Fruit fly (Drosophila melanogaster) whole organism, embryonic: ENCODE measurements around the gene dib.

Experiments
- ATbp ChIP-seq: fragments of 200-800 bp; sonication (Bioruptor generic); optimal IDR thresholded peaks from 2 replicates; lab custom pipeline; 2017; ENCODE audit warnings: missing biosample characterization, mild to moderate bottlenecking, missing genetic modification characterization, missing genetic modification reagents
- Adf1 ChIP-seq: fragments of 200-800 bp; sonication (Bioruptor generic); IDR thresholded peaks from 2 replicates; pipeline ENCODE4 v1.3.6; 2022; ENCODE audit warnings: missing biosample characterization, missing genetic modification characterization
- Awh ChIP-seq: fragments of 200-800 bp; sonication (Bioruptor generic); IDR thresholded peaks from 2 replicates; pipeline ENCODE4, ENCODE4 v1.3.6; 2022; ENCODE audit warnings: missing biosample characterization, missing genetic modification characterization
- C15 ChIP-seq: fragments of 200-800 bp; sonication (Bioruptor generic); IDR thresholded peaks from 3 replicates; pipeline ENCODE4 v1.3.6; 2022; ENCODE audit warnings: missing biosample characterization, missing genetic modification characterization
- CG10274 ChIP-seq: fragments of 200-800 bp; sonication (Bioruptor generic); optimal IDR thresholded peaks from 3 replicates; lab custom pipeline; 2017; ENCODE audit warnings: missing biosample characterization, mild to moderate bottlenecking, missing genetic modification characterization
- CG12942 ChIP-seq: fragments of 200-800 bp; sonication (Bioruptor generic); optimal IDR thresholded peaks from 3 replicates; lab custom pipeline; 2016; ENCODE audit warnings: missing biosample characterization, missing genetic modification characterization
- CG14014 ChIP-seq: fragments of 200-800 bp; sonication (Bioruptor generic); IDR thresholded peaks from 2 replicates; pipeline ENCODE4 v1.3.6; 2022; ENCODE audit warnings: missing biosample characterization, missing genetic modification characterization
- CG14667 ChIP-seq: fragments of 200-800 bp; sonication (Bioruptor generic); IDR thresholded peaks from 2 replicates; pipeline ENCODE4 v1.3.6; 2022; ENCODE audit warnings: missing biosample characterization, missing genetic modification characterization
- CG15514 ChIP-seq: fragments of 200-800 bp; sonication (Bioruptor generic); optimal IDR thresholded peaks from 3 replicates; lab custom pipeline; 2017; ENCODE audit warnings: missing biosample characterization, missing genetic modification characterization, mild to moderate bottlenecking, moderate library complexity, missing genetic modification reagents
- CG1603 ChIP-seq: fragments of 200-800 bp; sonication (Bioruptor generic); optimal IDR thresholded peaks from 2 replicates; lab custom pipeline; 2019; ENCODE audit warnings: missing biosample characterization, mild to moderate bottlenecking, missing genetic modification characterization, moderate library complexity
- CG1647 ChIP-seq: fragments of 200-800 bp; sonication (Bioruptor generic); optimal IDR thresholded peaks from 3 replicates; lab custom pipeline; 2016; ENCODE audit warnings: missing biosample characterization, missing genetic modification characterization
- CG18011 ChIP-seq: fragments of 200-800 bp; sonication (Bioruptor generic); optimal IDR thresholded peaks from 2 replicates; lab custom pipeline; 2017; ENCODE audit warnings: missing biosample characterization, missing genetic modification characterization, mild to moderate bottlenecking, moderate library complexity, missing genotype
- CG30020 ChIP-seq: fragments of 200-800 bp; optimal IDR thresholded peaks from 2 replicates; lab custom pipeline; 2019; ENCODE audit warnings: missing biosample characterization, mild to moderate bottlenecking, missing genetic modification characterization, moderate library complexity
- CG6175 ChIP-seq: fragments of 200-800 bp; sonication (Bioruptor generic); IDR thresholded peaks from 3 replicates; pipeline ENCODE4 v1.3.6; 2022; ENCODE audit warnings: missing biosample characterization, missing genetic modification characterization
- CG6254 ChIP-seq: fragments of 200-800 bp; sonication (Bioruptor generic); optimal IDR thresholded peaks from 3 replicates; lab custom pipeline; 2017; ENCODE audit warnings: mild to moderate bottlenecking, missing biosample characterization, missing genetic modification reagents, missing genetic modification characterization
- CG6765 ChIP-seq: fragments of 200-800 bp; sonication (Bioruptor generic); optimal IDR thresholded peaks from 3 replicates; lab custom pipeline; 2017; ENCODE audit warnings: missing biosample characterization, mild to moderate bottlenecking, missing genetic modification characterization
- CG7357 ChIP-seq: fragments of 200-800 bp; sonication (Bioruptor generic); IDR thresholded peaks from 3 replicates; pipeline ENCODE4 v1.3.6; 2022; ENCODE audit warnings: missing biosample characterization, missing genetic modification characterization
- CG7556 ChIP-seq: fragments of 200-800 bp; sonication (Bioruptor generic); optimal IDR thresholded peaks from 2 replicates; lab custom pipeline; 2017; ENCODE audit warnings: missing biosample characterization, mild to moderate bottlenecking, missing genetic modification characterization
- CG7928 ChIP-seq: fragments of 200-800 bp; sonication (Bioruptor generic); optimal IDR thresholded peaks from 2 replicates; lab custom pipeline; 2017; ENCODE audit warnings: missing biosample characterization, mild to moderate bottlenecking, missing genetic modification characterization
- CG7987 ChIP-seq: fragments of 200-800 bp; sonication (Bioruptor generic); optimal IDR thresholded peaks from 2 replicates; lab custom pipeline; 2018; ENCODE audit warnings: missing biosample characterization, mild to moderate bottlenecking, missing genetic modification characterization, moderate library complexity
- Dp ChIP-seq: fragments of 200-800 bp; sonication (Bioruptor generic); optimal IDR thresholded peaks from 2 replicates; lab custom pipeline; 2018; ENCODE audit warnings: missing biosample characterization, mild to moderate bottlenecking, missing genetic modification characterization, moderate library complexity
- Eip74EF ChIP-seq, 2 experiments: fragments of 200-800 bp in 1 of 2; fragments of >200 bp in 1 of 2; sonication (Bioruptor generic) in 1 of 2; optimal IDR thresholded peaks; 2 replicates each; lab custom pipeline; 2017 to 2019; ENCODE audit warnings: missing biosample characterization in 2 of 2, missing genetic modification characterization in 2 of 2, mild to moderate bottlenecking in 1 of 2, moderate library complexity in 1 of 2
- Gsc ChIP-seq: fragments of 200-800 bp; sonication (Bioruptor generic); IDR thresholded peaks from 2 replicates; pipeline ENCODE4 v1.3.6; 2022; ENCODE audit warnings: missing biosample characterization, missing genetic modification characterization
- HLHmδ ChIP-seq: fragments of 200-800 bp; sonication (Bioruptor generic); optimal IDR thresholded peaks from 2 replicates; lab custom pipeline; 2018; ENCODE audit warnings: missing biosample characterization, mild to moderate bottlenecking, missing genetic modification characterization, moderate library complexity
- HmgZ ChIP-seq: fragments of 200-800 bp; sonication (Bioruptor generic); optimal IDR thresholded peaks from 2 replicates; lab custom pipeline; 2018; ENCODE audit warnings: missing biosample characterization, mild to moderate bottlenecking, missing genetic modification characterization
- Meics ChIP-seq: fragments of 200-800 bp; sonication (Bioruptor generic); optimal IDR thresholded peaks from 2 replicates; lab custom pipeline; 2017; ENCODE audit warnings: missing biosample characterization, mild to moderate bottlenecking, missing genetic modification characterization
- Myb ChIP-seq: fragments of 200-800 bp; sonication (Bioruptor generic); optimal IDR thresholded peaks from 2 replicates; lab custom pipeline; 2016; ENCODE audit warnings: missing biosample characterization, missing genetic modification characterization
- NFAT ChIP-seq: fragments of 200-800 bp; sonication (Bioruptor generic); IDR thresholded peaks from 2 replicates; pipeline ENCODE4 v1.3.6; 2022; ENCODE audit warnings: missing biosample characterization, missing genetic modification characterization
- NK7.1 ChIP-seq: fragments of 200-800 bp; sonication (Bioruptor generic); optimal IDR thresholded peaks from 3 replicates; lab custom pipeline; 2016; ENCODE audit warnings: missing biosample characterization, missing genetic modification characterization
- Nf-YB ChIP-seq: fragments of 200-800 bp; sonication (Bioruptor generic); optimal IDR thresholded peaks from 3 replicates; lab custom pipeline; 2019; ENCODE audit warnings: missing biosample characterization, mild to moderate bottlenecking, missing genetic modification characterization, moderate library complexity
- NfI ChIP-seq: fragments of 200-800 bp; sonication (Bioruptor generic); optimal IDR thresholded peaks from 3 replicates; lab custom pipeline; 2018; ENCODE audit warnings: missing biosample characterization, mild to moderate bottlenecking, missing genetic modification characterization, moderate library complexity
- Spps ChIP-seq: fragments of 200-800 bp; sonication (Bioruptor generic); optimal IDR thresholded peaks from 2 replicates; lab custom pipeline; 2018; ENCODE audit warnings: missing biosample characterization, mild to moderate bottlenecking, missing genetic modification characterization
- Vsx1 ChIP-seq: fragments of 200-800 bp; sonication (Bioruptor generic); optimal IDR thresholded peaks from 2 replicates; lab custom pipeline; 2017; ENCODE audit warnings: missing biosample characterization, mild to moderate bottlenecking, missing genetic modification characterization, missing genetic modification reagents
- cad ChIP-seq: fragments of >200 bp; optimal IDR thresholded peaks from 2 replicates; lab custom pipeline; 2017; ENCODE audit warnings: missing biosample characterization, missing genetic modification characterization
- chinmo ChIP-seq: fragments of 200-800 bp; sonication (Bioruptor generic); IDR thresholded peaks from 4 replicates; pipeline ENCODE4 v1.3.6; 2022; ENCODE audit warnings: missing biosample characterization, missing genetic modification characterization; ENCODE audit not compliant: partially characterized antibody
- cwo ChIP-seq: fragments of 200-800 bp; sonication (Bioruptor generic); optimal IDR thresholded peaks from 3 replicates; lab custom pipeline; 2017; ENCODE audit warnings: missing biosample characterization, missing genetic modification characterization, mild to moderate bottlenecking, moderate library complexity, missing genetic modification reagents
- dan ChIP-seq: fragments of 200-800 bp; sonication (Bioruptor generic); IDR thresholded peaks from 2 replicates; pipeline ENCODE4 v1.3.6; 2022; ENCODE audit warnings: missing biosample characterization, missing genetic modification characterization
- dpn ChIP-seq, 2 experiments: fragments of 200-800 bp; sonication (Bioruptor generic); optimal IDR thresholded peaks; 3 replicates each; lab custom pipeline; 2016; ENCODE audit warnings: missing biosample characterization in 2 of 2, missing genetic modification characterization in 2 of 2
- emc ChIP-seq: fragments of 200-800 bp; sonication (Bioruptor generic); optimal IDR thresholded peaks from 2 replicates; lab custom pipeline; 2016; ENCODE audit warnings: missing biosample characterization, missing genetic modification characterization
- fd96Cb ChIP-seq: fragments of 200-800 bp; sonication (Bioruptor generic); optimal IDR thresholded peaks from 2 replicates; lab custom pipeline; 2018; ENCODE audit warnings: missing biosample characterization, mild to moderate bottlenecking, missing genetic modification characterization, moderate library complexity
- hb ChIP-seq: fragments of 200-800 bp; sonication (Bioruptor generic); IDR thresholded peaks from 3 replicates; pipeline ENCODE4 v1.3.6; 2022; ENCODE audit warnings: missing biosample characterization, missing genetic modification characterization; ENCODE audit not compliant: partially characterized antibody
- kay ChIP-seq: fragments of 200-800 bp; sonication (Bioruptor generic); optimal IDR thresholded peaks from 2 replicates; lab custom pipeline; 2016; ENCODE audit warnings: missing biosample characterization, missing genetic modification characterization
- lab ChIP-seq: fragments of 200-800 bp; sonication (Bioruptor generic); optimal IDR thresholded peaks from 3 replicates; lab custom pipeline; 2017; ENCODE audit warnings: missing biosample characterization, missing genetic modification characterization, mild to moderate bottlenecking, moderate library complexity, missing genetic modification reagents
- org-1 ChIP-seq: fragments of 200-800 bp; sonication (Bioruptor generic); optimal IDR thresholded peaks from 2 replicates; lab custom pipeline; 2017; ENCODE audit warnings: missing biosample characterization, missing genetic modification characterization
- ranshi ChIP-seq: fragments of 200-800 bp; sonication (Bioruptor generic); IDR thresholded peaks from 2 replicates; pipeline ENCODE4 v1.3.6; 2022; ENCODE audit warnings: missing biosample characterization, missing genetic modification characterization
- sc ChIP-seq, 3 experiments: fragments of >200 bp in 2 of 3; fragments of 200-800 bp in 1 of 3; sonication (Bioruptor generic) in 1 of 3; optimal IDR thresholded peaks; 2 replicates in 2 of 3; 3 replicates in 1 of 3; lab custom pipeline; 2017; ENCODE audit warnings: mild to moderate bottlenecking in 1 of 3, missing biosample characterization in 1 of 3, missing genetic modification characterization in 1 of 3, missing genetic modification reagents in 1 of 3
- slp2 ChIP-seq: fragments of 200-800 bp; sonication (Bioruptor generic); optimal IDR thresholded peaks from 2 replicates; lab custom pipeline; 2016; ENCODE audit warnings: missing biosample characterization, missing genetic modification characterization
- vvl ChIP-seq: fragments of 200-800 bp; sonication (Bioruptor generic); IDR thresholded peaks from 2 replicates; pipeline ENCODE4 v1.3.6; 2022; ENCODE audit warnings: missing biosample characterization, missing genetic modification characterization

The dib gene

DNA sequence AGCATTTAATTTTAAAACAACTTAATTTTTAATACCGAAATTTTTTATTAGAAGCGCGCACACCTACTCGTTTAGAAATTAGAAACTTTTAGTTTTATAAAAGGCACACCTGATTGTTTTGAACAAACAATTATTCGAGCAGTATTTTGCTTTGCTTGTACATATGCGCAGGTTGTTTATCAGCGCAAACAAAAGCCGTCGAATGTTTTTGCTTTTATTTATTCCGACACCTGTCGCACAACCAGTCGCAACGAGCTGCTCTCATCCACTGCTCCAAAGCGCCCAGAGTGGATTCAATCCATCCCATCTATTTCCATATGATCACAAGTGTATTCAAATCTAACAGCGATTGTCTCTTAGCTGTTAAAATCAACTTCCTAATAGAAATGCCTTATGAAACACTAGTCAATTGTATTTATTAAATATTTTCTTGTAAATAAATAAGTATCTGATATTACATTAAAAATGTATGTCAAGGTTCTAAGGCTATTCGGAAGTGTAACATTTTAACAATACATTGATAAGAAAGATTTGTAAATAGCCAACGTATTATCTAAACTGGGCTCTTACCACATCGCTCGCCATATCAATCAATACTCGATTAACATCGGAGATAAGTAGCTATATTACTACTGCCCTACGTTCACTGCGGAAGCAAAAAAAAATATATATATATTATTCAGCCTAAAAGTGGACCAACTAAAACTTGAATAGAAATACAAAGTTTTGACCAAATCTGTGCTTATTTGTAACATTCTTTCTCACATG, 36.2 kb upstream of the dib start, which contains the start of gene CG11594 (continued):
- TF ChIP-seq ranshi (GFP tag; lab: Robert Waterston, UW) (peak; percentile 46; the same call in 1 of the 2 replicates), cad (GFP tag; lab: Kevin White, UChicago) (no peak), sc (optimal IDR thresholded peaks at IDR 0.05; lab: Kevin White, UChicago) (no peak), sc (GFP tag; optimal IDR thresholded peaks at IDR 0.05; lab: Kevin White, UChicago) (no peak), CG10274 (GFP tag; lab: Kevin White, UChicago) (no peak), CG6254 (no peak), Spps (tag; lab: Kevin White, UChicago) (no peak), emc (GFP tag; lab: Kevin White, UChicago) (no peak), dpn (GFP tag; optimal IDR thresholded peaks at IDR 0.05; lab: Kevin White, UChicago) (peak in 1 of 2 experiments; percentile 51), CG15514 (GFP tag; lab: Kevin White, UChicago) (peak; percentile 65), CG7556 (GFP tag; lab: Kevin White, UChicago) (peak; percentile 12), CG1603 (tag; lab: Kevin White, UChicago) (no peak), vvl (GFP tag; lab: Robert Waterston, UW) (peak; percentile 36), C15 (GFP tag; lab: Robert Waterston, UW) (no peak), CG18011 (GFP tag; lab: Kevin White, UChicago) (no peak), cwo (peak; percentile 3), CG6175 (GFP tag; lab: Robert Waterston, UW) (no peak; the same call in 2 of the 3 replicates), lab (GFP tag; lab: Kevin White, UChicago) (peak; percentile 76), hb (GFP tag; lab: Robert Waterston, UW) (no peak), Myb (GFP tag; lab: Kevin White, UChicago) (no peak), Gsc (no peak), Eip74EF (GFP tag; optimal IDR thresholded peaks at IDR 0.05; lab: Kevin White, UChicago) (peak in 1 of 2 experiments; percentile 54), Nf-YB (GFP tag; lab: Kevin White, UChicago) (no peak), CG12942 (GFP tag; lab: Kevin White, UChicago) (no peak), NFAT (GFP tag; lab: Robert Waterston, UW) (peak; percentile 33; the same call in 1 of the 2 replicates), Adf1 (GFP tag; lab: Robert Waterston, UW) (no peak), CG7357 (GFP tag; lab: Robert Waterston, UW) (no peak), CG7987 (peak; percentile 49), CG1647 (no peak), org-1 (GFP tag; lab: Kevin White, UChicago) (no peak), CG7928 (GFP tag; lab: Kevin White, UChicago) (no peak), Dp (GFP tag; lab: Kevin White, UChicago) (no peak), Meics (peak; percentile 50), slp2 (GFP tag; lab: Kevin White, UChicago) (no peak), dan (GFP tag; lab: Robert Waterston, UW) (no peak), Vsx1 (no peak), NfI (GFP tag; lab: Kevin White, UChicago) (peak; percentile 12), fd96Cb (no peak), CG30020 (tag; lab: Kevin White, UChicago) (no peak), Awh (GFP tag; lab: Robert Waterston, UW) (peak; percentile 40; the same call in 1 of the 2 replicates), HLHmδ (GFP tag; lab: Kevin White, UChicago) (no peak), CG14014 (GFP tag; lab: Robert Waterston, UW) (peak; percentile 67; the same call in 1 of the 2 replicates), CG6765 (GFP tag; lab: Kevin White, UChicago) (peak; percentile 39), NK7.1 (GFP tag; lab: Kevin White, UChicago) (no peak), ATbp (GFP tag; lab: Kevin White, UChicago) (peak; percentile 41), CG14667 (no peak), chinmo (0 out of 4 replicates have a peak, but pooled peaks have one; percentile 57), kay (GFP tag; lab: Kevin White, UChicago) (no peak), HmgZ (peak; percentile 21)
